Worm (Caenorhabditis elegans) whole organism, L2 larva: Measurements from ENCODE around the gene cyp-31A2.
A peak's percentile ranks its signal among the peaks of the same experiment; 100 is the strongest.

Source experiments
- ZK546.5 ChIP-seq: sonication (generic microtip); optimal IDR thresholded peaks from 2 replicates; lab custom pipeline; 2017; ENCODE audit warnings: missing biosample characterization, missing genetic modification characterization
- alr-1 ChIP-seq: fragments of 150-350 bp; optimal IDR thresholded peaks from 2 replicates; lab custom pipeline; 2014; ENCODE audit warnings: missing biosample characterization, missing genetic modification characterization
- ceh-16 ChIP-seq: fragments of 150-350 bp; optimal IDR thresholded peaks from 2 replicates; lab custom pipeline; 2014; ENCODE audit warnings: missing biosample characterization, missing genetic modification characterization
- crh-2 ChIP-seq: sonication (generic microtip); optimal IDR thresholded peaks from 2 replicates; lab custom pipeline; 2017; ENCODE audit warnings: missing biosample characterization, missing genetic modification characterization
- fos-1 ChIP-seq: fragments of 150-350 bp; optimal IDR thresholded peaks from 2 replicates; lab custom pipeline; 2014; ENCODE audit warnings: missing biosample characterization, missing genetic modification characterization
- lin-39 ChIP-seq: fragments of 150-350 bp; optimal IDR thresholded peaks from 2 replicates; lab custom pipeline; 2014; ENCODE audit warnings: missing biosample characterization, missing genetic modification reagents, missing genetic modification characterization
- lsy-2 ChIP-seq, 2 experiments: fragments of 150-350 bp in 1 of 2; sonication (generic microtip) in 1 of 2; optimal IDR thresholded peaks; 2 replicates each; lab custom pipeline; 2014 to 2017; ENCODE audit warnings: missing biosample characterization in 2 of 2, missing genetic modification characterization in 2 of 2
- mab-5 ChIP-seq: fragments of 150-350 bp; optimal IDR thresholded peaks from 2 replicates; lab custom pipeline; 2014; ENCODE audit warnings: missing biosample characterization, missing genetic modification characterization
- nhr-12 ChIP-seq: fragments of 150-350 bp; optimal IDR thresholded peaks from 2 replicates; lab custom pipeline; 2014; ENCODE audit warnings: missing biosample characterization, missing genetic modification characterization
- nhr-129 ChIP-seq: fragments of 150-350 bp; optimal IDR thresholded peaks from 2 replicates; lab custom pipeline; 2014; ENCODE audit warnings: missing biosample characterization, missing genetic modification characterization
- sem-4 ChIP-seq: fragments of 150-350 bp; optimal IDR thresholded peaks from 2 replicates; lab custom pipeline; 2014; ENCODE audit warnings: missing biosample characterization, missing genetic modification reagents, missing genetic modification characterization
- unc-55 ChIP-seq: fragments of 150-350 bp; sonication (generic microtip); optimal IDR thresholded peaks from 3 replicates; lab custom pipeline; 2014; ENCODE audit warnings: missing biosample characterization, missing genetic modification reagents, missing genetic modification characterization
- zag-1 ChIP-seq: fragments of 150-350 bp; optimal IDR thresholded peaks from 2 replicates; lab custom pipeline; 2014; ENCODE audit warnings: missing biosample characterization, missing genetic modification characterization
- ztf-11 ChIP-seq: sonication (generic microtip); optimal IDR thresholded peaks from 2 replicates; lab custom pipeline; 2017; ENCODE audit warnings: missing biosample characterization, missing genetic modification characterization

cyp-31A2 gene

DNA sequence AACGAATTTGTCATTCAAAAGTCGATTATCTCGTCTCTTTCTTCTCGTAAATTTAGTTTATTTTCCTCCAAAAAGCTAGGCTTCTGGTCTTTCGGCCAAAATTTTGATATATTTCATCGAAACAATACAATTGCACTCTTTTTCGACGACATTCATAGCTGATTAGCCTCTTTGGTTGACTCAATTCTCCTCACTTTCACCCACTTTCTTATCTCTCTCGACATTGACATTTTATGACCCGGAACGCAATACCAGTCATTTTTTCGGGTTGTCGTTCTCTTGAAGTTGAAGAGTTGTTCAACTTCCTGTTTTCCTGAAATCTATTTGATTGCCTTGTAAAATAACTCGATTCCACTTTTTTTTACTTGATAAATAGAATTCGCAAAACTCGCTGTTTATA, 30.8 kb downstream of the cyp-31A2 start:
- no peak for TF ChIP-seq lsy-2 (tag; optimal IDR thresholded peaks at IDR 0.05; lab: Kevin White, UChicago)
- no peak for TF ChIP-seq nhr-129
- no peak for TF ChIP-seq nhr-12 (tag; lab: Kevin White, UChicago)
- no peak for TF ChIP-seq lin-39
- no peak for TF ChIP-seq ceh-16 (tag; lab: Kevin White, UChicago)
- peak; percentile 80 for TF ChIP-seq fos-1 (tag; lab: Kevin White, UChicago)
- no peak for TF ChIP-seq ztf-11 (tag; lab: Kevin White, UChicago)

DNA sequence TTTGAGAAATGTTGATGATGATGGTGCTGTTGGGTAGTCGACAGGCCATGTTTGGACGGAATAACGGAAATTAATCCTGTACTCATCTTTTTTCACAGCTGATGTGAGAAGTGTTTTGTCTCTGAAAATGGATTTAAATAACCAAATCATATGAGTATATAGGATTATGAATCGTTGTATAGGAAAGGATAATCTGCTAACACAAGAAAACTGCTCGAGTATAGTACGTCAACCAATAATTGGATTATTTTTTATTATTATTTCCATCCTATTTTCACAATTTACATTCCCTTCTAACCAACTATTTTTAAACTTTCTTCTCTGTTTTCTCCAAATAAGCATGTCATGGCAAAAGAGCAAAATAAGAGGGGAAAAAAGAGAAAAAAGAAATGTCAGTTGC, 32.0 kb downstream of the cyp-31A2 start:
- TF ChIP-seq zag-1 (tag; lab: Kevin White, UChicago) = no peak
- no peak for TF ChIP-seq alr-1

DNA sequence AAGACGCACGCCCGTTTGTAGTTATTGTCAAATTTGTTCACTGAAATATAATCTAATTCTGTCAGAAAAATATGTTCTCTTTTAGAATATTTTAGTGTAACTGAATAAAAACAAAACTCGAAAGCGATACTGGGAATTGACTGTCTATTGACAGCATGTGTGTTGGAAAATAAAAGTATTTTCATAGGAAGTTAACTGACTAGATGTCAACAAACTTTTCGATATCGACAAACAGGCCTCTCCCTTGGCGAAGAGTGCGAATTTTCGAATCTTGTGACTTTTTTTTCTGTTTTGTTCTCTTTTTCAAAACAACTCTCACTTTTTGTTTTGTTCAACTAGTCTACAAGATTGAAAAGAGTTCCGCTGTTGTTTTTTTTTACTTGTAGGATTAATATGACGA, 34.5 kb downstream of the cyp-31A2 start:
- TF ChIP-seq sem-4 (no peak), nhr-129 (peak; percentile 40)

DNA sequence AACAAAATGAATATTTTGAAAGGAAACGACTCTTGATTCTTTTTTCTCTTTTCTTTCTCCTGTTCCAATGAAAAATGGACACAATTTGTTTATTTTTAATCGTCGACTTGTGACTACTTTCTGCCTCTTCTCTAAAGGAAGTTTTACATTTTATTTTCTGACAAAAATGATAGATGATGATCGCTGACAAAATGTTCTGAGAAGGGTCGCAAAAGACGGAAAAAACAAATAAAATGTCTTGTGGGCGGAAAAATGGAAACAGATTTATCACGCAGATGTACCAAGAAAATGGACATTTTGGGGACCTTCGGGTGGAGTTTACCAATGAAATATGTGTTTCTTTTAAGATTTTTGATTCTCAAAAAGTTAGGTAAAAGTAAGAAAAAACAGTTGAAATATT, 49.2 kb downstream of the cyp-31A2 start:
- TF ChIP-seq mab-5 (peak; percentile 66), unc-55 (peak; percentile 37), crh-2 (tag; lab: Kevin White, UChicago) (no peak), ZK546.5 (tag; lab: Kevin White, UChicago) (no peak), ceh-16 (tag; lab: Kevin White, UChicago) (no peak)
